Worm (Caenorhabditis elegans) whole organism, L3 larva: ENCODE data around the gene VY10G11R.1.
"Not testable (repeated sequence)": the region's sequence is repeated elsewhere in the genome, so short reads cannot be mapped to it uniquely, and the experiment has no call there.

Source experiments
- ZK546.5 ChIP-seq: sonication (generic microtip); optimal IDR thresholded peaks from 2 replicates; lab custom pipeline; 2017; ENCODE audit warnings: missing biosample characterization, missing genetic modification characterization
- ceh-82 ChIP-seq: fragments of 150-350 bp; optimal IDR thresholded peaks from 2 replicates; lab custom pipeline; 2014; ENCODE audit warnings: missing biosample characterization, missing genetic modification characterization
- elt-3 ChIP-seq, 3 experiments: fragments of 150-350 bp in 1 of 3; sonication (generic microtip) in 2 of 3; optimal IDR thresholded peaks; 2 replicates in 2 of 3; 4 replicates in 1 of 3; lab custom pipeline; 2014 to 2017; ENCODE audit warnings: missing biosample characterization in 3 of 3, missing genetic modification characterization in 3 of 3
- mdl-1 ChIP-seq: fragments of 150-350 bp; optimal IDR thresholded peaks from 2 replicates; lab custom pipeline; 2014; ENCODE audit warnings: missing biosample characterization, missing genetic modification characterization
- nfya-1 ChIP-seq: sonication (generic microtip); optimal IDR thresholded peaks from 2 replicates; lab custom pipeline; 2017; ENCODE audit warnings: missing genetic modification characterization, mild to moderate bottlenecking, missing compliant biosample characterization, antibody characterized with exemption, moderate library complexity; ENCODE audit not compliant: insufficient read depth
- nhr-11 ChIP-seq: fragments of 150-350 bp; optimal IDR thresholded peaks from 2 replicates; lab custom pipeline; 2014; ENCODE audit warnings: missing biosample characterization, missing genetic modification characterization
- nhr-12 ChIP-seq: fragments of 150-350 bp; optimal IDR thresholded peaks from 2 replicates; lab custom pipeline; 2014; ENCODE audit warnings: missing biosample characterization, missing genetic modification characterization
- nhr-23 ChIP-seq: fragments of 150-350 bp; optimal IDR thresholded peaks from 2 replicates; lab custom pipeline; 2014; ENCODE audit warnings: missing biosample characterization, missing genetic modification reagents, missing genetic modification characterization
- nhr-237 ChIP-seq: fragments of 150-350 bp; optimal IDR thresholded peaks from 2 replicates; lab custom pipeline; 2014; ENCODE audit warnings: missing biosample characterization, missing genetic modification characterization
- nhr-76 ChIP-seq: fragments of 150-350 bp; sonication (generic microtip); optimal IDR thresholded peaks from 5 replicates; lab custom pipeline; 2014; ENCODE audit warnings: missing biosample characterization, missing genetic modification characterization
- pha-4 ChIP-seq: fragments of 150-350 bp; optimal IDR thresholded peaks from 2 replicates; lab custom pipeline; 2014; ENCODE audit warnings: missing biosample characterization, missing genetic modification reagents, missing genetic modification characterization
- sea-2 ChIP-seq: fragments of 150-350 bp; sonication (generic microtip); optimal IDR thresholded peaks from 4 replicates; lab custom pipeline; 2014; ENCODE audit warnings: missing biosample characterization, missing genetic modification reagents, missing genetic modification characterization
- skn-1 ChIP-seq: fragments of 150-350 bp; optimal IDR thresholded peaks from 2 replicates; lab custom pipeline; 2014; ENCODE audit warnings: missing biosample characterization, missing genetic modification characterization
- unc-39 ChIP-seq: sonication (generic microtip); optimal IDR thresholded peaks from 4 replicates; lab custom pipeline; 2017; ENCODE audit warnings: missing biosample characterization, missing genetic modification characterization

- TF ChIP-seq nhr-11 (tag; lab: Kevin White, UChicago); unc-39 (tag; lab: Kevin White, UChicago); ZK546.5 (tag; lab: Kevin White, UChicago); elt-3 (tag; optimal IDR thresholded peaks at IDR 0.05; lab: Kevin White, UChicago); nhr-237 (tag; lab: Kevin White, UChicago); pha-4 (tag; lab: Kevin White, UChicago); nhr-23 (tag; lab: Kevin White, UChicago); ceh-82 (tag; lab: Kevin White, UChicago); nhr-76; mdl-1 (tag; lab: Kevin White, UChicago); nhr-12 (tag; lab: Kevin White, UChicago); skn-1 (tag; lab: Kevin White, UChicago); sea-2; nfya-1 (tag; lab: Kevin White, UChicago): not testable (repeated sequence)
Measured at ce11 chrIV:16470888-16471287, at the start of gene VY10G11R.1.
